Worm (Caenorhabditis elegans) whole organism, L1 larva: ENCODE results near the gene H41C03.3.

Experiments used
- C04F5.9 ChIP-seq: sonication (generic microtip); optimal IDR thresholded peaks from 2 replicates; lab custom pipeline; 2016; ENCODE audit warnings: missing genetic modification characterization, missing compliant biosample characterization
- ceh-82 ChIP-seq, 3 experiments: fragments of 150-350 bp in 1 of 3; sonication (generic microtip) in 2 of 3; optimal IDR thresholded peaks; 2 replicates each; lab custom pipeline; 2014 to 2017; ENCODE audit warnings: missing biosample characterization in 3 of 3, missing genetic modification characterization in 3 of 3
- jun-1 ChIP-seq: fragments of 150-350 bp; optimal IDR thresholded peaks from 2 replicates; lab custom pipeline; 2014; ENCODE audit warnings: missing biosample characterization, missing genetic modification reagents, missing genetic modification characterization
- lin-13 ChIP-seq: fragments of 150-350 bp; optimal IDR thresholded peaks from 2 replicates; lab custom pipeline; 2014; ENCODE audit warnings: missing biosample characterization, missing genetic modification reagents, missing genetic modification characterization
- nhr-20 ChIP-seq: sonication (generic microtip); optimal IDR thresholded peaks from 2 replicates; lab custom pipeline; 2016; ENCODE audit warnings: mild to moderate bottlenecking, missing genetic modification characterization, missing compliant biosample characterization
- pag-3 ChIP-seq: sonication (generic microtip); optimal IDR thresholded peaks from 2 replicates; lab custom pipeline; 2017; ENCODE audit warnings: missing genetic modification characterization, mild to moderate bottlenecking, missing compliant biosample characterization, antibody characterized with exemption, borderline replicate concordance; ENCODE audit not compliant: insufficient read depth
- ztf-4 ChIP-seq: fragments of 150-350 bp; optimal IDR thresholded peaks from 2 replicates; lab custom pipeline; 2014; ENCODE audit warnings: missing biosample characterization, missing genetic modification characterization

DNA sequence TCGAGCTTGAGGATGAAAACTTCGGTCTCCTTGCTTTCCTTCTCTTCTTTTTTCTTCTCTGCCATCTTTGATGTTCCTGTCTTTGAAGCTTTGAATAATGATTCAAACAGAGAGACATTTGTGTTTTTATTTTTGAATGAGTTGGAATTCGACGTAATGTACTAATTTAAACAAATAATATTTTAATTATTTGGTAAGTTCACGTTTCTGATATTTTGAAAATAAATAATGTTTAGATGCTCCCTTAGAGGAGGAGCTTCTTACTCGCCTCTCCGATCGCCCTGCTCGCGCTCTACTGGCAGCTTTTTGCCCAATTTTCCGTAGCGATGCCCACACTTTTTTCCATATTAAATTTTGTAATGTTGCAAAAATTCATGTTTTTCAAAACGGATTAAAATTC lies 44.5 kb upstream of the H41C03.3 start, which contains the start of the genes K05F1.9 and K05F1.1:
- TF ChIP-seq lin-13 (GFP tag; lab: Kevin White, UChicago) (no peak), pag-3 (no peak), jun-1 (tag; lab: Kevin White, UChicago) (no peak), ceh-82 (tag; optimal IDR thresholded peaks at IDR 0.05; lab: Kevin White, UChicago) (no peak), C04F5.9 (tag; lab: Kevin White, UChicago) (no peak), nhr-20 (tag; lab: Kevin White, UChicago) (no peak), ztf-4 (tag; lab: Kevin White, UChicago) (no peak)
